Worm (Caenorhabditis elegans) whole organism, L4 larva: ENCODE results near the gene C02B8.6.

Experiments used
- F26F4.8 ChIP-seq: fragments of 200-800 bp; sonication (Bioruptor generic); conservative IDR thresholded peaks from 2 replicates; pipeline ENCODE4 v1.3.6; 2022; ENCODE audit warnings: missing genetic modification characterization, missing compliant biosample characterization
- R02D3.7 ChIP-seq: fragments of 150-350 bp; sonication (generic microtip); optimal IDR thresholded peaks from 3 replicates; lab custom pipeline; 2014; ENCODE audit warnings: missing biosample characterization, missing genetic modification characterization
- T26A8.4 ChIP-seq: fragments of 200-800 bp; sonication (Bioruptor generic); IDR thresholded peaks from 2 replicates; pipeline ENCODE4 v1.3.6; 2022; ENCODE audit warnings: missing genetic modification characterization, missing compliant biosample characterization
- Y105C5A.15 ChIP-seq: fragments of 200-800 bp; sonication (Bioruptor generic); IDR thresholded peaks from 2 replicates; pipeline ENCODE4 v1.3.6; 2022; ENCODE audit warnings: missing genetic modification characterization, missing compliant biosample characterization
- Y75B8A.6 ChIP-seq: fragments of 200-800 bp; sonication (Bioruptor generic); IDR thresholded peaks from 2 replicates; pipeline ENCODE4 v1.3.6; 2022; ENCODE audit warnings: missing genetic modification reagents, missing genetic modification characterization, missing compliant biosample characterization
- aha-1 ChIP-seq: fragments of 150-350 bp; peaks from one replicate; lab custom pipeline; 2014; ENCODE audit warnings: missing biosample characterization, missing genetic modification characterization
- ceh-20 ChIP-seq: fragments of 200-800 bp; sonication (Bioruptor generic); IDR thresholded peaks from 2 replicates; pipeline ENCODE4 v1.3.6; 2022; ENCODE audit warnings: missing genetic modification reagents, missing genetic modification characterization, missing compliant biosample characterization
- ceh-32 ChIP-seq: sonication (generic microtip); optimal IDR thresholded peaks from 2 replicates; lab custom pipeline; 2016; ENCODE audit warnings: mild to moderate bottlenecking, missing genetic modification characterization, missing compliant biosample characterization; ENCODE audit not compliant: poor library complexity
- daf-16 ChIP-seq, 3 experiments: sonication (generic microtip); optimal IDR thresholded peaks; 2 replicates each; lab custom pipeline; 2016 to 2017; ENCODE audit warnings: missing genetic modification characterization in 3 of 3, missing genetic modification reagents in 3 of 3, mild to moderate bottlenecking in 2 of 3, missing compliant biosample characterization in 2 of 3, missing biosample characterization in 1 of 3, moderate library complexity in 1 of 3
- dmd-8 ChIP-seq: fragments of 200-800 bp; sonication (Bioruptor generic); IDR thresholded peaks from 2 replicates; pipeline ENCODE4 v1.3.6; 2022; ENCODE audit warnings: missing genetic modification characterization, missing compliant biosample characterization
- dmd-9 ChIP-seq: fragments of 200-800 bp; sonication (Bioruptor generic); IDR thresholded peaks from 2 replicates; pipeline ENCODE4 v1.3.6; 2022; ENCODE audit warnings: missing genetic modification reagents, missing genetic modification characterization, missing compliant biosample characterization
- dve-1 ChIP-seq: sonication (generic microtip); optimal IDR thresholded peaks from 2 replicates; lab custom pipeline; 2017; ENCODE audit warnings: antibody characterized with exemption, mild to moderate bottlenecking, missing genetic modification characterization, missing compliant biosample characterization; ENCODE audit not compliant: insufficient read depth
- hlh-11 ChIP-seq: fragments of 200-800 bp; sonication (Bioruptor generic); optimal IDR thresholded peaks from 2 replicates; lab custom pipeline; 2018; ENCODE audit warnings: mild to moderate bottlenecking, missing genetic modification characterization, missing compliant biosample characterization
- jun-1 ChIP-seq: fragments of 150-350 bp; optimal IDR thresholded peaks from 2 replicates; lab custom pipeline; 2014; ENCODE audit warnings: missing biosample characterization, missing genetic modification reagents, missing genetic modification characterization
- lim-7 ChIP-seq: fragments of 200-800 bp; sonication (Bioruptor generic); IDR thresholded peaks from 2 replicates; pipeline ENCODE4 v1.3.6; 2022; ENCODE audit warnings: missing genetic modification characterization, missing compliant biosample characterization
- lin-38 ChIP-seq: fragments of 200-800 bp; sonication (Bioruptor generic); IDR thresholded peaks from 2 replicates; pipeline ENCODE4 v1.3.6; 2022; ENCODE audit warnings: missing genetic modification reagents, missing genetic modification characterization, missing compliant biosample characterization
- lsy-2 ChIP-seq, 2 experiments: fragments of 150-350 bp in 1 of 2; sonication (generic microtip) in 1 of 2; optimal IDR thresholded peaks; 2 replicates each; lab custom pipeline; 2014 to 2017; ENCODE audit warnings: missing biosample characterization in 2 of 2, missing genetic modification characterization in 2 of 2
- madf-5 ChIP-seq, 2 experiments: fragments of 200-800 bp; sonication (Bioruptor generic); IDR thresholded peaks; 2 replicates each; pipeline ENCODE4 v1.3.6; 2022; ENCODE audit warnings: missing compliant biosample characterization in 2 of 2, missing genetic modification characterization in 2 of 2
- madf-9 ChIP-seq: fragments of 200-800 bp; sonication (Bioruptor generic); conservative IDR thresholded peaks from 2 replicates; pipeline ENCODE4 v1.3.6; 2022; ENCODE audit warnings: missing genetic modification reagents, missing genetic modification characterization, missing compliant biosample characterization
- mxl-2 ChIP-seq: fragments of 200-800 bp; sonication (Bioruptor generic); conservative IDR thresholded peaks from 2 replicates; pipeline ENCODE4 v1.3.6; 2022; ENCODE audit warnings: missing genetic modification reagents, missing genetic modification characterization, missing compliant biosample characterization
- nhr-25 ChIP-seq: sonication (generic microtip); optimal IDR thresholded peaks from 2 replicates; lab custom pipeline; 2017; ENCODE audit warnings: missing genetic modification characterization, mild to moderate bottlenecking, missing compliant biosample characterization, antibody characterized with exemption, moderate library complexity, borderline replicate concordance; ENCODE audit not compliant: insufficient read depth
- nhr-28 ChIP-seq: fragments of 150-350 bp; optimal IDR thresholded peaks from 2 replicates; lab custom pipeline; 2014; ENCODE audit warnings: missing biosample characterization, missing genetic modification characterization
- pha-4 ChIP-seq, 2 experiments: fragments of 150-350 bp in 1 of 2; fragments of 200-800 bp in 1 of 2; sonication (Bioruptor generic) in 1 of 2; IDR thresholded peaks in 1 of 2; optimal IDR thresholded peaks in 1 of 2; 2 replicates each; pipeline versions ENCODE4 v1.3.6 to Lab custom; 2014 to 2022; ENCODE audit warnings: missing genetic modification characterization in 2 of 2, missing genetic modification reagents in 2 of 2, missing biosample characterization in 1 of 2, missing compliant biosample characterization in 1 of 2
- rbr-2 ChIP-seq: sonication (generic microtip); optimal IDR thresholded peaks from 2 replicates; lab custom pipeline; 2016; ENCODE audit warnings: missing genotype, missing genetic modification characterization, missing compliant biosample characterization
- sdz-12 ChIP-seq: fragments of 200-800 bp; sonication (Bioruptor generic); optimal IDR thresholded peaks from 2 replicates; lab custom pipeline; 2018; ENCODE audit warnings: mild to moderate bottlenecking, missing genetic modification characterization, missing compliant biosample characterization
- set-16 ChIP-seq: fragments of 200-800 bp; sonication (Bioruptor generic); IDR thresholded peaks from 2 replicates; pipeline ENCODE4 v1.3.6; 2022; ENCODE audit warnings: missing genetic modification reagents, missing genetic modification characterization, missing compliant biosample characterization
- snpc-4 ChIP-seq: fragments of 150-350 bp; optimal IDR thresholded peaks from 2 replicates; lab custom pipeline; 2014; ENCODE audit warnings: missing biosample characterization, missing genetic modification characterization
- spr-3 ChIP-seq: fragments of 200-800 bp; sonication (Bioruptor generic); optimal IDR thresholded peaks from 2 replicates; lab custom pipeline; 2018; ENCODE audit warnings: mild to moderate bottlenecking, missing genetic modification characterization, missing compliant biosample characterization
- tra-1 ChIP-seq: fragments of 200-800 bp; sonication (Bioruptor generic); IDR thresholded peaks from 2 replicates; pipeline ENCODE4 v1.3.6; 2022; ENCODE audit warnings: missing genetic modification reagents, missing genetic modification characterization, missing compliant biosample characterization
- unc-130 ChIP-seq: sonication (generic microtip); optimal IDR thresholded peaks from 2 replicates; lab custom pipeline; 2016; ENCODE audit warnings: missing genetic modification reagents, missing genetic modification characterization, missing compliant biosample characterization
- unc-39 ChIP-seq: sonication (generic microtip); optimal IDR thresholded peaks from 2 replicates; lab custom pipeline; 2017; ENCODE audit warnings: missing biosample characterization, missing genetic modification characterization
- unc-62 ChIP-seq, 3 experiments: fragments of 150-350 bp in 1 of 3; sonication (generic microtip); optimal IDR thresholded peaks in 2 of 3; peaks in 1 of 3; 1 replicate in 1 of 3; 2 replicates in 2 of 3; lab custom pipeline; 2014 to 2017; ENCODE audit warnings: missing biosample characterization in 3 of 3, missing genetic modification characterization in 3 of 3, missing genetic modification reagents in 3 of 3, missing genotype in 1 of 3
- zfp-2 ChIP-seq: sonication (generic microtip); optimal IDR thresholded peaks from 2 replicates; lab custom pipeline; 2016; ENCODE audit warnings: mild to moderate bottlenecking, missing genetic modification characterization, missing compliant biosample characterization
- zfp-3 ChIP-seq: fragments of 200-800 bp; sonication (Bioruptor generic); conservative IDR thresholded peaks from 2 replicates; pipeline ENCODE4 v1.3.6; 2022; ENCODE audit warnings: missing genetic modification reagents, missing genetic modification characterization, missing compliant biosample characterization

The C02B8.6 gene

DNA sequence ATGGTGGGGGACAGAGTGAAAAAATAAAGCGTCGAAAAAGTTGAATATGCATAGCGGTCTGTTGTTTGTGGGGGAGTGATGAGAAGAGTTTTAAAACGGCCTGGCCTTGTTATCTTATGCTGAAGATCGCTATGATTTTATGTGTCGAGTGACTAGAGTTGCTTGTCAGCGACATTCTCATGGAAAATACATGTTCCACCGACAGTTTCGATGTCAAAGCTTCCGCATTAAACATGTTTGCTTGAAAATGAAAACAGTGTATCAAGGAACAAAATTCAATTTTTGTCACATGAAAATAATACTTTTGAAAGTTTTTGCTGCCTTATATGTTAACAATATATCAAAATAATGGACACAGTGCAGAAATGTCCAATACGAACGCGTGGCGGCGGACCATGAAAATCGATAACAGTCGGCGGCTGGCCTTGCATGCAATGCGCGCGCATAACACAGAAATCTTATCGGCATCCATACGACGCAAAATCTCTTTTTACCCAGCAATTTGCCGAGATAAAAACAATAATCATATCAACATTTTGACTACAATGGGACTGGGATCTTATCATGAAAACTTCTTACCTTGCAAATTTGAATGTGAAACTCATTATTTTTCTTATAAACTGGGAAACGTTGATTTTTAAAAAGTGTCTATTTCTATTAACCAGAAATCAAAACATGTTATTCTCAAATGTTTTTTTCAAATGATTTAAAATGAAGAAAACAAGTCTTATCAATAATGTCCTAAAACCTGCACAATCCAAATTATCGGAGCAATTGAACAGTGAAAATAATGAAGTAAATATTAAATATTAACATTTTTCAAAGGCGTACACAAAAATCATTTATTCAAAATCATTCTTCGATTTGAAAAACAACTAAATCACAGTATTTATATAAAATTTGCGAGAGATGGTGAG is 49.1 kb downstream of the C02B8.6 start (continued):
- TF ChIP-seq pha-4 (GFP tag; IDR thresholded peaks at IDR 0.05; lab: Robert Waterston, UW) (no peak), pha-4 (tag; optimal IDR thresholded peaks at IDR 0.05; lab: Kevin White, UChicago) (no peak), tra-1 (no peak), spr-3 (GFP tag; lab: Kevin White, UChicago) (no peak), mxl-2 (no peak), aha-1 (peak; percentile 87), lsy-2 (tag; optimal IDR thresholded peaks at IDR 0.05; lab: Kevin White, UChicago) (peak in 1 of 2 experiments; percentile 19), unc-130 (GFP tag; lab: Kevin White, UChicago) (no peak), dve-1 (tag; lab: Kevin White, UChicago) (peak; percentile 21), nhr-25 (no peak), lim-7 (no peak), ceh-32 (no peak), unc-39 (tag; lab: Kevin White, UChicago) (no peak), madf-5 (GFP tag; IDR thresholded peaks at IDR 0.05; lab: Robert Waterston, UW) (no peak), unc-62 (GFP tag; optimal IDR thresholded peaks at IDR 0.05 in 1 of 2; lab: Kevin White, UChicago) (peak in 1 of 2 experiments; percentile 54), unc-62 (tag; optimal IDR thresholded peaks at IDR 0.05; lab: Kevin White, UChicago) (no peak), dmd-9 (GFP tag; lab: Robert Waterston, UW) (no peak), snpc-4 (tag; lab: Kevin White, UChicago) (no peak), ceh-20 (0 out of 2 replicates have a peak, but pooled peaks have one; percentile 27), sdz-12 (GFP tag; lab: Kevin White, UChicago) (no peak), T26A8.4 (GFP tag; lab: Robert Waterston, UW) (peak; percentile 47; the same call in 1 of the 2 replicates), R02D3.7 (tag; lab: Kevin White, UChicago) (no peak), hlh-11 (tag; lab: Kevin White, UChicago) (peak; percentile 15)
- TF ChIP-seq, all 104 proteins: peak for 15

DNA sequence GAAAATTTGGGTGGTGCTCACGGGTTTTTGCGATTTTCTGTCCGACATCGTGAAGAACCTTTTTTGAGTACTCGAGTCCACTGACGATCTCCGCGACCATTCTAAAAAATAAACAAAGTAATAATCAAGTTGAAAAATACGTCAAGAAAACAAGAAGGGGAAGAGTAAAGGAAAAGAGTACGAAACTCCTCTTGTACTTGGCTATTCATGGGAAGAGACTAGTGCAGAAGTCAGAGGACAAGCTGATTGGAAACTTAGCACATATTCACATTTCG is 49.7 kb downstream of the C02B8.6 start, which contains the start of gene dao-3:
Gene dao-3 (minus strand): TSS at position 101 of the 275 bp plus-strand sequence.
- TF ChIP-seq Y75B8A.6 (GFP tag; lab: Robert Waterston, UW) = no peak
- no peak for TF ChIP-seq madf-9 (GFP tag; lab: Robert Waterston, UW)
- no peak for TF ChIP-seq T26A8.4 (GFP tag; lab: Robert Waterston, UW)
- TF ChIP-seq lsy-2 (tag; optimal IDR thresholded peaks at IDR 0.05; lab: Kevin White, UChicago) = no peak
- TF ChIP-seq zfp-2 (tag; lab: Kevin White, UChicago) = no peak
- TF ChIP-seq lin-38 (GFP tag; lab: Robert Waterston, UW) = no peak
- TF ChIP-seq set-16 (GFP tag; lab: Robert Waterston, UW) = no peak
- no peak for TF ChIP-seq Y105C5A.15 (GFP tag; lab: Robert Waterston, UW)
- no peak for TF ChIP-seq rbr-2
- no peak for TF ChIP-seq lim-7
- TF ChIP-seq zfp-3 (GFP tag; lab: Robert Waterston, UW) = no peak
- no peak for TF ChIP-seq dmd-8 (GFP tag; lab: Robert Waterston, UW)
- TF ChIP-seq F26F4.8 (GFP tag; lab: Robert Waterston, UW) = no peak

DNA sequence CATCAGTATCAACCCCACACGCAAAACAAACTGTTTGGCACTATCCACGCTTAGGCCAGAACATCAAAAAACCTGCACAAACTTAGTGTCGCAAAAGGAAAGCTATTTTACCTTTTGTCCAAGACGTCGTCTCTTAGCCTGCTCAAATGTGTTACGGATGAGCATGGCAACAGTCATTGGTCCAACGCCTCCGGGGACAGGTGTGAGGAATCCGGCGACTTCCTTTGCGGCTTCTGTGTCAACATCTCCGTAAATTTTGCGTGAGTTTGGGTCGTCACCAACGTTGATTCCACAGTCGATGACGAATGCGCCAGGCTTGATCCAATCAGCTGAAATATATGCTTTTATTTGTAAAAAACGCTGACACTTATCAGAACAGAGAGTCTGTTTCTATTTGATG is 51.5 kb downstream of the C02B8.6 start:
- TF ChIP-seq jun-1 (tag; lab: Kevin White, UChicago) (no peak), daf-16 (GFP tag; optimal IDR thresholded peaks at IDR 0.05; lab: Kevin White, UChicago) (no peak), daf-16 (tag; optimal IDR thresholded peaks at IDR 0.05; lab: Kevin White, UChicago) (peak; percentile 2), nhr-28 (tag; lab: Kevin White, UChicago) (peak; percentile 16), aha-1 (peak; percentile 97), mxl-2 (no peak)
- TF ChIP-seq, all 104 proteins: peak for 3
